Fruit fly (Drosophila melanogaster) whole organism, wandering third instar larva: ENCODE results near the gene CG14454.
A peak's percentile ranks its signal among the peaks of the same experiment; 100 is the strongest.
"Not testable (repeated sequence)": the region's sequence is repeated elsewhere in the genome, so short reads cannot be mapped to it uniquely, and the experiment has no call there.

Experiments
- Abd-B ChIP-seq: fragments of >200 bp; optimal IDR thresholded peaks from 2 replicates; lab custom pipeline; 2017; ENCODE audit warnings: missing biosample characterization, missing genetic modification characterization
- CG32264 ChIP-seq: fragments of 200-800 bp; sonication (Bioruptor generic); optimal IDR thresholded peaks from 2 replicates; lab custom pipeline; 2016; ENCODE audit warnings: missing biosample characterization, missing genetic modification characterization
- CG9705 ChIP-seq: fragments of 200-800 bp; sonication (Bioruptor generic); optimal IDR thresholded peaks from 2 replicates; lab custom pipeline; 2018; ENCODE audit warnings: missing biosample characterization, mild to moderate bottlenecking, missing genetic modification characterization
- CrebA ChIP-seq: fragments of 200-800 bp; sonication (Bioruptor generic); optimal IDR thresholded peaks from 2 replicates; lab custom pipeline; 2016; ENCODE audit warnings: missing biosample characterization, mild to moderate bottlenecking, missing genetic modification characterization, borderline replicate concordance
- Dfd ChIP-seq: fragments of >200 bp; optimal IDR thresholded peaks from 2 replicates; lab custom pipeline; 2017; ENCODE audit warnings: missing biosample characterization, missing genetic modification characterization
- Dif ChIP-seq: fragments of 200-275, 200-300 bp; sonication (Bioruptor generic); optimal IDR thresholded peaks from 2 replicates; lab custom pipeline; 2018; ENCODE audit warnings: missing biosample characterization, missing genetic modification characterization; ENCODE audit not compliant: partially characterized antibody
- GATAd ChIP-seq: sonication (Bioruptor generic); optimal IDR thresholded peaks from 2 replicates; lab custom pipeline; 2016; ENCODE audit warnings: missing biosample characterization, missing genetic modification characterization
- HLH106 ChIP-seq: fragments of 200-800 bp; optimal IDR thresholded peaks from 3 replicates; lab custom pipeline; 2019; ENCODE audit warnings: missing biosample characterization, mild to moderate bottlenecking, missing genetic modification characterization, moderate library complexity
- Hnf4 ChIP-seq: fragments of 200-800 bp; sonication (Bioruptor generic); optimal IDR thresholded peaks from 2 replicates; lab custom pipeline; 2016; ENCODE audit warnings: missing biosample characterization, mild to moderate bottlenecking, missing genetic modification characterization
- Hr78 ChIP-seq: fragments of >200 bp; optimal IDR thresholded peaks from 2 replicates; lab custom pipeline; 2017; ENCODE audit warnings: missing biosample characterization, missing genetic modification characterization
- Hr83 ChIP-seq: fragments of 200-300 bp; sonication (Bioruptor generic); optimal IDR thresholded peaks from 2 replicates; lab custom pipeline; 2016; ENCODE audit warnings: missing biosample characterization, mild to moderate bottlenecking, missing genetic modification characterization, moderate library complexity; ENCODE audit not compliant: poor library complexity, severe bottlenecking
- Jra ChIP-seq: sonication (Bioruptor generic); optimal IDR thresholded peaks from 2 replicates; lab custom pipeline; 2016; ENCODE audit warnings: missing biosample characterization, missing genetic modification characterization
- Mio ChIP-seq: sonication (Bioruptor generic); optimal IDR thresholded peaks from 2 replicates; lab custom pipeline; 2016; ENCODE audit warnings: missing biosample characterization, missing genetic modification characterization
- Myc ChIP-seq: fragments of >200 bp; optimal IDR thresholded peaks from 2 replicates; lab custom pipeline; 2017
- N ChIP-seq: fragments of >200 bp; optimal IDR thresholded peaks from 2 replicates; lab custom pipeline; 2018; ENCODE audit warnings: missing biosample characterization, missing external identifiers, missing genetic modification characterization
- OdsH ChIP-seq: fragments of 200-800 bp; sonication (Bioruptor generic); optimal IDR thresholded peaks from 2 replicates; lab custom pipeline; 2016; ENCODE audit warnings: missing biosample characterization, mild to moderate bottlenecking, missing genetic modification characterization
- Rel ChIP-seq, 2 experiments: fragments of 200-800 bp; sonication (Bioruptor generic) in 1 of 2; optimal IDR thresholded peaks; 2 replicates in 1 of 2; 3 replicates in 1 of 2; lab custom pipeline; 2016 to 2019; ENCODE audit warnings: mild to moderate bottlenecking in 2 of 2, missing biosample characterization in 2 of 2, missing genetic modification characterization in 2 of 2, moderate library complexity in 1 of 2
- Sp1 ChIP-seq: fragments of 200-800 bp; sonication (Bioruptor generic); optimal IDR thresholded peaks from 3 replicates; lab custom pipeline; 2019; ENCODE audit warnings: missing biosample characterization, mild to moderate bottlenecking, missing genetic modification characterization, moderate library complexity
- Vsx2 ChIP-seq: fragments of 200-300, 225-300 bp; sonication (Bioruptor generic); optimal IDR thresholded peaks from 2 replicates; lab custom pipeline; 2018; ENCODE audit warnings: missing biosample characterization, missing genetic modification characterization; ENCODE audit not compliant: partially characterized antibody
- br ChIP-seq: fragments of 200-800 bp; sonication (Bioruptor generic); optimal IDR thresholded peaks from 2 replicates; lab custom pipeline; 2016; ENCODE audit warnings: missing biosample characterization, missing genetic modification characterization
- brk ChIP-seq: fragments of 200-800 bp; sonication (Bioruptor generic); optimal IDR thresholded peaks from 2 replicates; lab custom pipeline; 2016; ENCODE audit warnings: missing biosample characterization, mild to moderate bottlenecking, missing genetic modification characterization
- dl ChIP-seq, 2 experiments: fragments of 175-275, 200-275 bp in 1 of 2; fragments of 200-275 bp in 1 of 2; sonication (Bioruptor generic); optimal IDR thresholded peaks; lab custom pipeline; 2018; ENCODE audit warnings: mild to moderate bottlenecking in 2 of 2, missing biosample characterization in 2 of 2, missing genetic modification characterization in 2 of 2, moderate library complexity in 2 of 2; ENCODE audit not compliant: partially characterized antibody in 2 of 2, insufficient read depth in 1 of 2
- dmrt93B ChIP-seq: fragments of 200-800 bp; sonication (Bioruptor generic); optimal IDR thresholded peaks from 2 replicates; lab custom pipeline; 2018; ENCODE audit warnings: missing biosample characterization, mild to moderate bottlenecking, missing genetic modification characterization
- dsf ChIP-seq: sonication (Bioruptor generic); optimal IDR thresholded peaks from 2 replicates; lab custom pipeline; 2016; ENCODE audit warnings: missing biosample characterization, missing genetic modification characterization, borderline replicate concordance
- ey ChIP-seq: fragments of 200-800 bp; sonication (Bioruptor generic); optimal IDR thresholded peaks from 2 replicates; lab custom pipeline; 2016; ENCODE audit warnings: missing biosample characterization, missing genetic modification characterization
- foxo ChIP-seq, 2 experiments: fragments of 200-800 bp; sonication (Bioruptor generic); optimal IDR thresholded peaks; 2 replicates in 1 of 2; 3 replicates in 1 of 2; lab custom pipeline; 2016 to 2017; ENCODE audit warnings: missing biosample characterization in 2 of 2, missing genetic modification characterization in 2 of 2
- fru ChIP-seq: fragments of 200-800 bp; sonication (Bioruptor generic); optimal IDR thresholded peaks from 3 replicates; lab custom pipeline; 2016; ENCODE audit warnings: missing biosample characterization, mild to moderate bottlenecking, missing genetic modification characterization
- h ChIP-seq: fragments of 200-800 bp; sonication (Bioruptor generic); optimal IDR thresholded peaks from 3 replicates; lab custom pipeline; 2016; ENCODE audit warnings: missing biosample characterization, mild to moderate bottlenecking, missing genetic modification characterization
- jim ChIP-seq: fragments of 175-275, 200-325 bp; sonication (Bioruptor generic); optimal IDR thresholded peaks from 2 replicates; lab custom pipeline; 2016; ENCODE audit warnings: missing biosample characterization, mild to moderate bottlenecking, missing genetic modification characterization
- lola ChIP-seq: fragments of >200 bp; optimal IDR thresholded peaks from 2 replicates; lab custom pipeline; 2017; ENCODE audit warnings: missing biosample characterization, missing genetic modification characterization
- pan ChIP-seq: fragments of >200 bp; optimal IDR thresholded peaks from 2 replicates; lab custom pipeline; 2017
- psq ChIP-seq: fragments of 200-800 bp; sonication (Bioruptor generic); optimal IDR thresholded peaks from 3 replicates; lab custom pipeline; 2017; ENCODE audit warnings: missing biosample characterization, mild to moderate bottlenecking, missing genetic modification characterization, moderate library complexity
- rgr ChIP-seq: fragments of 200-800 bp; sonication (Bioruptor generic); optimal IDR thresholded peaks from 3 replicates; lab custom pipeline; 2016; ENCODE audit warnings: missing biosample characterization, mild to moderate bottlenecking, missing genetic modification characterization
- sage ChIP-seq: fragments of 200-800 bp; sonication (Bioruptor generic); optimal IDR thresholded peaks from 2 replicates; lab custom pipeline; 2016; ENCODE audit warnings: missing biosample characterization, mild to moderate bottlenecking, missing genetic modification characterization
- sv ChIP-seq: fragments of 200-800 bp; sonication (Bioruptor generic); optimal IDR thresholded peaks from 3 replicates; lab custom pipeline; 2016; ENCODE audit warnings: missing biosample characterization, missing genetic modification characterization
- tai ChIP-seq: sonication (Bioruptor generic); optimal IDR thresholded peaks from 2 replicates; lab custom pipeline; 2016; ENCODE audit warnings: missing biosample characterization, missing genetic modification characterization
- usp ChIP-seq: fragments of >200 bp; optimal IDR thresholded peaks from 2 replicates; lab custom pipeline; 2017; ENCODE audit warnings: missing biosample characterization, missing genetic modification characterization
- woc ChIP-seq: sonication (Bioruptor generic); optimal IDR thresholded peaks from 2 replicates; lab custom pipeline; 2016; ENCODE audit warnings: missing biosample characterization, mild to moderate bottlenecking, missing genetic modification characterization

Gene CG14454

dm6 chr3L:22692428-22692827, at the start of gene CG14454:
CG14454 (minus strand) TSS chr3L:22692528.
- TF ChIP-seq dsf, brk, Vsx2 (GFP tag; lab: Kevin White, UChicago): not testable (repeated sequence)

- peak; percentile 91 for TF ChIP-seq Hr83 (GFP tag; lab: Kevin White, UChicago)
- TF ChIP-seq N (GFP tag; lab: Kevin White, UChicago): no peak
- peak; percentile 89 for TF ChIP-seq psq (GFP tag; lab: Kevin White, UChicago)
- peak; percentile 74 for TF ChIP-seq sv
- TF ChIP-seq sage (GFP tag; lab: Kevin White, UChicago): peak; percentile 84
- TF ChIP-seq jim (GFP tag; lab: Kevin White, UChicago): peak; percentile 26
- no peak for TF ChIP-seq usp (GFP tag; lab: Kevin White, UChicago)
- peak; percentile 95 for TF ChIP-seq tai (GFP tag; lab: Kevin White, UChicago)
- peak; percentile 90 for TF ChIP-seq HLH106 (tag; lab: Kevin White, UChicago)
- peak; percentile 83 for TF ChIP-seq ey (GFP tag; lab: Kevin White, UChicago)
- peak; percentile 71 for TF ChIP-seq Rel (GFP tag; optimal IDR thresholded peaks at IDR 0.05; lab: Kevin White, UChicago)
- peak; percentile 99 for TF ChIP-seq Rel (tag; optimal IDR thresholded peaks at IDR 0.05; lab: Kevin White, UChicago)
- TF ChIP-seq CrebA (GFP tag; lab: Kevin White, UChicago): no peak
- TF ChIP-seq Dif: no peak
- peak; percentile 77 for TF ChIP-seq Myc
- TF ChIP-seq Hnf4 (GFP tag; lab: Kevin White, UChicago): peak; percentile 91
- peak; percentile 85 for TF ChIP-seq Sp1
- peak; percentile 87 for TF ChIP-seq OdsH (GFP tag; lab: Kevin White, UChicago)
- TF ChIP-seq CG9705 (GFP tag; lab: Kevin White, UChicago): peak; percentile 81
- TF ChIP-seq br (GFP tag; lab: Kevin White, UChicago): peak; percentile 85
- peak; percentile 90 for TF ChIP-seq fru (GFP tag; lab: Kevin White, UChicago)
- no peak for TF ChIP-seq dl (GFP tag; optimal IDR thresholded peaks at IDR 0.05; lab: Kevin White, UChicago; ENCODE audit: insufficient read depth in 1 of 2, partially characterized antibody in 2 of 2)
- peak; percentile 77 for TF ChIP-seq dsf (GFP tag; lab: Kevin White, UChicago)
- peak; percentile 91 for TF ChIP-seq dmrt93B (GFP tag; lab: Kevin White, UChicago)
- TF ChIP-seq Jra: peak; percentile 75
- TF ChIP-seq foxo (GFP tag; optimal IDR thresholded peaks at IDR 0.05; lab: Kevin White, UChicago): peak; percentile 31 to 92
- TF ChIP-seq brk (GFP tag; lab: Kevin White, UChicago): peak; percentile 93
- no peak for TF ChIP-seq Dfd (GFP tag; lab: Kevin White, UChicago)
- no peak for TF ChIP-seq Hr78
- no peak for TF ChIP-seq Abd-B
- TF ChIP-seq CG32264 (GFP tag; lab: Kevin White, UChicago): peak; percentile 66
- peak; percentile 49 for TF ChIP-seq Mio (GFP tag; lab: Kevin White, UChicago)
- TF ChIP-seq lola (GFP tag; lab: Kevin White, UChicago): no peak
- peak; percentile 87 for TF ChIP-seq GATAd (GFP tag; lab: Kevin White, UChicago)
- TF ChIP-seq rgr (GFP tag; lab: Kevin White, UChicago): peak; percentile 89
- TF ChIP-seq Vsx2 (GFP tag; lab: Kevin White, UChicago): no peak
- TF ChIP-seq h (GFP tag; lab: Kevin White, UChicago): peak; percentile 90
- no peak for TF ChIP-seq pan (lab: Kevin White, UChicago)
- peak; percentile 84 for TF ChIP-seq woc (GFP tag; lab: Kevin White, UChicago)
Observed at dm6 chr3L:22741389-22742120, 49.2 kb upstream of the CG14454 start, which contains the start of gene CG7369. CG7369 (plus strand) TSS chr3L:22741793.
